Fruit fly (Drosophila melanogaster): ENCODE data around the gene bsh.
A peak's percentile ranks its signal among the peaks of the same experiment; 100 is the strongest.

Gene bsh

dm6 chr2L:19791321-19792281 lies 22.7 kb upstream of the bsh start, which contains the start of the genes CdGAPr and CG10466 (continued):
- no peak for TF ChIP-seq CG10631 (GFP tag; optimal IDR thresholded peaks at IDR 0.05)
- TF ChIP-seq CG8632 (GFP tag; optimal IDR thresholded peaks at IDR 0.05) = no peak
- TF ChIP-seq dac (GFP tag; optimal IDR thresholded peaks at IDR 0.05) = no peak
- no peak for TF ChIP-seq Hr38 (GFP tag; optimal IDR thresholded peaks at IDR 0.05)
- no peak for TF ChIP-seq CG11294 (GFP tag; IDR thresholded peaks at IDR 0.05)
- TF ChIP-seq net (GFP tag; optimal IDR thresholded peaks at IDR 0.05) = peak; percentile 24
- TF ChIP-seq esn (GFP tag; optimal IDR thresholded peaks at IDR 0.05) = no peak
- TF ChIP-seq CG11902 (GFP tag; optimal IDR thresholded peaks at IDR 0.05) = no peak
- no peak for TF ChIP-seq OdsH (GFP tag; optimal IDR thresholded peaks at IDR 0.05)
- TF ChIP-seq Ets96B (tag; optimal IDR thresholded peaks at IDR 0.05) = no peak
- no peak for TF ChIP-seq Eip93F (GFP tag; optimal IDR thresholded peaks at IDR 0.05)
- TF ChIP-seq fd59A (GFP tag; optimal IDR thresholded peaks at IDR 0.05) = no peak
- no peak for TF ChIP-seq Sox14 (GFP tag; optimal IDR thresholded peaks at IDR 0.05)
- TF ChIP-seq Ets21C (GFP tag; optimal IDR thresholded peaks at IDR 0.05) = no peak
- no peak for TF ChIP-seq Eip75B (GFP tag; optimal IDR thresholded peaks at IDR 0.05)
- peak; percentile 21 for TF ChIP-seq topi (GFP tag; optimal IDR thresholded peaks at IDR 0.05)
- no peak for TF ChIP-seq CG6854 (GFP tag; optimal IDR thresholded peaks at IDR 0.05)
- no peak for TF ChIP-seq Blimp-1 (GFP tag; optimal IDR thresholded peaks at IDR 0.05)
- no peak for TF ChIP-seq CG6276 (GFP tag; optimal IDR thresholded peaks at IDR 0.05)
- TF ChIP-seq Lpt (GFP tag; optimal IDR thresholded peaks at IDR 0.05) = no peak
- no peak for TF ChIP-seq Gug (GFP tag; IDR thresholded peaks at IDR 0.05)
- TF ChIP-seq CG4318 (GFP tag; optimal IDR thresholded peaks at IDR 0.05) = no peak
- TF ChIP-seq lz (GFP tag; optimal IDR thresholded peaks at IDR 0.05) = no peak
- peak; percentile 26 to 33 for TF ChIP-seq ss (GFP tag; optimal IDR thresholded peaks at IDR 0.05)
- peak; percentile 57 for TF ChIP-seq vri (GFP tag; optimal IDR thresholded peaks at IDR 0.05)
- no peak for TF ChIP-seq pdm3 (GFP tag; optimal IDR thresholded peaks at IDR 0.05)

- TF ChIP-seq spab (GFP tag; optimal IDR thresholded peaks at IDR 0.05) = peak; percentile 1
- peak; percentile 7 for TF ChIP-seq svp (GFP tag)
- TF ChIP-seq CG6808 (GFP tag; optimal IDR thresholded peaks at IDR 0.05) = peak; percentile 2
- TF ChIP-seq Lpt (GFP tag; optimal IDR thresholded peaks at IDR 0.05) = no peak
- no peak for TF ChIP-seq acj6 (GFP tag; optimal IDR thresholded peaks at IDR 0.05)
- no peak for TF ChIP-seq CG11902 (GFP tag; optimal IDR thresholded peaks at IDR 0.05)
- peak; percentile 16 for TF ChIP-seq Sox14 (GFP tag; optimal IDR thresholded peaks at IDR 0.05)
- peak; percentile 4 for TF ChIP-seq CG4318 (GFP tag; optimal IDR thresholded peaks at IDR 0.05)
- TF ChIP-seq Hr4 (GFP tag; optimal IDR thresholded peaks at IDR 0.05) = peak; percentile 24
- peak; percentile 16 for TF ChIP-seq topi (GFP tag; optimal IDR thresholded peaks at IDR 0.05)
- no peak for TF ChIP-seq dac (GFP tag; optimal IDR thresholded peaks at IDR 0.05)
- TF ChIP-seq Sox15 (GFP tag; optimal IDR thresholded peaks at IDR 0.05) = peak; percentile 3
- peak; percentile 30 for TF ChIP-seq pdm3 (GFP tag; optimal IDR thresholded peaks at IDR 0.05)
- TF ChIP-seq Eip93F (GFP tag; optimal IDR thresholded peaks at IDR 0.05) = no peak
- peak; percentile 12 for TF ChIP-seq lz (GFP tag; optimal IDR thresholded peaks at IDR 0.05)
- TF ChIP-seq CG16779 (tag; optimal IDR thresholded peaks at IDR 0.05) = no peak
- no peak for TF ChIP-seq fd85E (GFP tag; optimal IDR thresholded peaks at IDR 0.05)
- no peak for TF ChIP-seq Blimp-1 (GFP tag; optimal IDR thresholded peaks at IDR 0.05)
- no peak for TF ChIP-seq CG8632 (GFP tag; optimal IDR thresholded peaks at IDR 0.05)
- peak; percentile 44 for TF ChIP-seq Met (GFP tag; optimal IDR thresholded peaks at IDR 0.05)
- peak in 1 of 2 experiments; percentile 44 for TF ChIP-seq salr (GFP tag; optimal IDR thresholded peaks at IDR 0.05)
- peak; percentile 17 for TF ChIP-seq CG6276 (GFP tag; optimal IDR thresholded peaks at IDR 0.05)
- no peak for TF ChIP-seq CG9139 (GFP tag; optimal IDR thresholded peaks at IDR 0.05)
- peak; percentile 19 for TF ChIP-seq CG3032 (tag; optimal IDR thresholded peaks at IDR 0.05)
- TF ChIP-seq CG8319 (GFP tag; optimal IDR thresholded peaks at IDR 0.05) = no peak
- no peak for TF ChIP-seq CG31627 (GFP tag; optimal IDR thresholded peaks at IDR 0.05)
- no peak for TF ChIP-seq Hr38 (GFP tag; optimal IDR thresholded peaks at IDR 0.05)
- peak; percentile 2 for TF ChIP-seq CG10631 (GFP tag; optimal IDR thresholded peaks at IDR 0.05)
- TF ChIP-seq CG1621 (tag; optimal IDR thresholded peaks at IDR 0.05) = no peak
- TF ChIP-seq CG3919 (GFP tag; optimal IDR thresholded peaks at IDR 0.05) = peak; percentile 1
- TF ChIP-seq achi (GFP tag; optimal IDR thresholded peaks at IDR 0.05) = peak; percentile 8
- TF ChIP-seq CG6163 (GFP tag; IDR thresholded peaks at IDR 0.05) = 0 out of 3 replicates have a peak, but pooled peaks have one; percentile 14
- peak; percentile 81 for TF ChIP-seq Eip78C (GFP tag)
Observed at dm6 chr2L:19790553-19791320, 21.9 kb upstream of the bsh start.
